Fruit fly (Drosophila melanogaster) whole organism, wandering third instar larva: ENCODE results near the gene mtTFB2.

ENCODE experiments used
- Abd-B ChIP-seq: fragments of >200 bp; optimal IDR thresholded peaks from 2 replicates; lab custom pipeline; 2017; ENCODE audit warnings: missing biosample characterization, missing genetic modification characterization
- Dfd ChIP-seq: fragments of >200 bp; optimal IDR thresholded peaks from 2 replicates; lab custom pipeline; 2017; ENCODE audit warnings: missing biosample characterization, missing genetic modification characterization
- HLH106 ChIP-seq: fragments of 200-800 bp; optimal IDR thresholded peaks from 3 replicates; lab custom pipeline; 2019; ENCODE audit warnings: missing biosample characterization, mild to moderate bottlenecking, missing genetic modification characterization, moderate library complexity
- Hnf4 ChIP-seq: fragments of 200-800 bp; sonication (Bioruptor generic); optimal IDR thresholded peaks from 2 replicates; lab custom pipeline; 2016; ENCODE audit warnings: missing biosample characterization, mild to moderate bottlenecking, missing genetic modification characterization
- Hr83 ChIP-seq: fragments of 200-300 bp; sonication (Bioruptor generic); optimal IDR thresholded peaks from 2 replicates; lab custom pipeline; 2016; ENCODE audit warnings: missing biosample characterization, mild to moderate bottlenecking, missing genetic modification characterization, moderate library complexity; ENCODE audit not compliant: poor library complexity, severe bottlenecking
- Jra ChIP-seq: sonication (Bioruptor generic); optimal IDR thresholded peaks from 2 replicates; lab custom pipeline; 2016; ENCODE audit warnings: missing biosample characterization, missing genetic modification characterization
- Myc ChIP-seq: fragments of >200 bp; optimal IDR thresholded peaks from 2 replicates; lab custom pipeline; 2017
- N ChIP-seq: fragments of >200 bp; optimal IDR thresholded peaks from 2 replicates; lab custom pipeline; 2018; ENCODE audit warnings: missing biosample characterization, missing external identifiers, missing genetic modification characterization
- OdsH ChIP-seq: fragments of 200-800 bp; sonication (Bioruptor generic); optimal IDR thresholded peaks from 2 replicates; lab custom pipeline; 2016; ENCODE audit warnings: missing biosample characterization, mild to moderate bottlenecking, missing genetic modification characterization
- Rel ChIP-seq, 2 experiments: fragments of 200-800 bp; sonication (Bioruptor generic) in 1 of 2; optimal IDR thresholded peaks; 2 replicates in 1 of 2; 3 replicates in 1 of 2; lab custom pipeline; 2016 to 2019; ENCODE audit warnings: mild to moderate bottlenecking in 2 of 2, missing biosample characterization in 2 of 2, missing genetic modification characterization in 2 of 2, moderate library complexity in 1 of 2
- Sp1 ChIP-seq: fragments of 200-800 bp; sonication (Bioruptor generic); optimal IDR thresholded peaks from 3 replicates; lab custom pipeline; 2019; ENCODE audit warnings: missing biosample characterization, mild to moderate bottlenecking, missing genetic modification characterization, moderate library complexity
- Vsx2 ChIP-seq: fragments of 200-300, 225-300 bp; sonication (Bioruptor generic); optimal IDR thresholded peaks from 2 replicates; lab custom pipeline; 2018; ENCODE audit warnings: missing biosample characterization, missing genetic modification characterization; ENCODE audit not compliant: partially characterized antibody
- br ChIP-seq: fragments of 200-800 bp; sonication (Bioruptor generic); optimal IDR thresholded peaks from 2 replicates; lab custom pipeline; 2016; ENCODE audit warnings: missing biosample characterization, missing genetic modification characterization
- brk ChIP-seq: fragments of 200-800 bp; sonication (Bioruptor generic); optimal IDR thresholded peaks from 2 replicates; lab custom pipeline; 2016; ENCODE audit warnings: missing biosample characterization, mild to moderate bottlenecking, missing genetic modification characterization
- dl ChIP-seq, 2 experiments: fragments of 175-275, 200-275 bp in 1 of 2; fragments of 200-275 bp in 1 of 2; sonication (Bioruptor generic); optimal IDR thresholded peaks; lab custom pipeline; 2018; ENCODE audit warnings: mild to moderate bottlenecking in 2 of 2, missing biosample characterization in 2 of 2, missing genetic modification characterization in 2 of 2, moderate library complexity in 2 of 2; ENCODE audit not compliant: partially characterized antibody in 2 of 2, insufficient read depth in 1 of 2
- dsf ChIP-seq: sonication (Bioruptor generic); optimal IDR thresholded peaks from 2 replicates; lab custom pipeline; 2016; ENCODE audit warnings: missing biosample characterization, missing genetic modification characterization, borderline replicate concordance
- foxo ChIP-seq, 2 experiments: fragments of 200-800 bp; sonication (Bioruptor generic); optimal IDR thresholded peaks; 2 replicates in 1 of 2; 3 replicates in 1 of 2; lab custom pipeline; 2016 to 2017; ENCODE audit warnings: missing biosample characterization in 2 of 2, missing genetic modification characterization in 2 of 2
- fru ChIP-seq: fragments of 200-800 bp; sonication (Bioruptor generic); optimal IDR thresholded peaks from 3 replicates; lab custom pipeline; 2016; ENCODE audit warnings: missing biosample characterization, mild to moderate bottlenecking, missing genetic modification characterization
- h ChIP-seq: fragments of 200-800 bp; sonication (Bioruptor generic); optimal IDR thresholded peaks from 3 replicates; lab custom pipeline; 2016; ENCODE audit warnings: missing biosample characterization, mild to moderate bottlenecking, missing genetic modification characterization
- pan ChIP-seq: fragments of >200 bp; optimal IDR thresholded peaks from 2 replicates; lab custom pipeline; 2017
- psq ChIP-seq: fragments of 200-800 bp; sonication (Bioruptor generic); optimal IDR thresholded peaks from 3 replicates; lab custom pipeline; 2017; ENCODE audit warnings: missing biosample characterization, mild to moderate bottlenecking, missing genetic modification characterization, moderate library complexity
- rgr ChIP-seq: fragments of 200-800 bp; sonication (Bioruptor generic); optimal IDR thresholded peaks from 3 replicates; lab custom pipeline; 2016; ENCODE audit warnings: missing biosample characterization, mild to moderate bottlenecking, missing genetic modification characterization
- sage ChIP-seq: fragments of 200-800 bp; sonication (Bioruptor generic); optimal IDR thresholded peaks from 2 replicates; lab custom pipeline; 2016; ENCODE audit warnings: missing biosample characterization, mild to moderate bottlenecking, missing genetic modification characterization
- sv ChIP-seq: fragments of 200-800 bp; sonication (Bioruptor generic); optimal IDR thresholded peaks from 3 replicates; lab custom pipeline; 2016; ENCODE audit warnings: missing biosample characterization, missing genetic modification characterization
- tai ChIP-seq: sonication (Bioruptor generic); optimal IDR thresholded peaks from 2 replicates; lab custom pipeline; 2016; ENCODE audit warnings: missing biosample characterization, missing genetic modification characterization
- usp ChIP-seq: fragments of >200 bp; optimal IDR thresholded peaks from 2 replicates; lab custom pipeline; 2017; ENCODE audit warnings: missing biosample characterization, missing genetic modification characterization
- woc ChIP-seq: sonication (Bioruptor generic); optimal IDR thresholded peaks from 2 replicates; lab custom pipeline; 2016; ENCODE audit warnings: missing biosample characterization, mild to moderate bottlenecking, missing genetic modification characterization

mtTFB2 gene

DNA sequence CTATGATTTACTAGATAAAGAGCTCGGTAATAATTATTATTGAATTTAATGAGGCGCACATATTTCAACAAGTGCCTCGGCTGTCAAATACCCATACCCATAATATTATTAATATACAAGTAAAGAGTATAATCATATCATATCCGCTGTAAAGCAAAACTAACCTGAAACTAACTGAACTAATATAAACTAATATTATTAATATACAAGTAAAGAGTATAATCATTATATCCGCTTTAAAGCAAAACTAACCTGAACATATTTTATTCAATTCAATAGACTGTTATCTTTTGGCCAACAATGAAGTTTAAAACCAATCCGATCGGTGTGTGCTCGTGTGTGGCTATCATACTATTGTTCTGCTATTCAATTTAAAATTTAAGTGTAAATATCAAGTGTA lies 21.1 kb downstream of the mtTFB2 start, which contains the start of gene CG33783:
CG33783 (plus strand) TSS at position 301 of the 400 bp plus-strand sequence.
- TF ChIP-seq woc (no peak), sv (no peak), Hr83 (GFP tag; lab: Kevin White, UChicago) (no peak), pan (lab: Kevin White, UChicago) (no peak), Rel (GFP tag; optimal IDR thresholded peaks at IDR 0.05; lab: Kevin White, UChicago) (no peak), Rel (tag; optimal IDR thresholded peaks at IDR 0.05; lab: Kevin White, UChicago) (no peak), Vsx2 (GFP tag; lab: Kevin White, UChicago) (no peak)

DNA sequence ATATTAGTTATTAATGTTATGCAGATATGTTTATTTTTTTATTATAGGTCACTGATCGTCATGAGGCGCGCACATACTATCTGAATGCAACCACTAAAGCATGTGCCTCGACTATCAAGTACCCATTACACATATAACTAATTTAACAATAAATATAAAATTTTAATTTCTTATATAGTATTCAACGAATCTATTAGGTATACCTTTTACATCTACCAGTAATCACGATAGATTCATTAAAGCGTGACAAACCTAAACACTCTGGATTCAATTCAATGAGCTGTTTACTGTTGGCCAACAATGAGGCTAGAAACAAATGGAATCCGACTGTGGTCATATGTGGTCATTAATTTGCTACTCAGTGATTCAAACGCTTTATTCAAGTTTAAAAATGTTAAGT lies 22.2 kb downstream of the mtTFB2 start, which contains the start of gene CG33784:
CG33784 (plus strand) TSS at position 301 of the 400 bp plus-strand sequence.
- TF ChIP-seq Dfd (GFP tag; lab: Kevin White, UChicago) (no peak), br (no peak), foxo (GFP tag; optimal IDR thresholded peaks at IDR 0.05; lab: Kevin White, UChicago) (no peak), Sp1 (no peak), brk (GFP tag; lab: Kevin White, UChicago) (no peak), tai (GFP tag; lab: Kevin White, UChicago) (no peak), usp (no peak), Hnf4 (GFP tag; lab: Kevin White, UChicago) (no peak), Jra (GFP tag; lab: Kevin White, UChicago) (no peak), h (GFP tag; lab: Kevin White, UChicago) (no peak), sage (GFP tag; lab: Kevin White, UChicago) (no peak), fru (no peak)

- TF ChIP-seq brk (GFP tag; lab: Kevin White, UChicago) (no peak), Vsx2 (GFP tag; lab: Kevin White, UChicago) (peak; percentile 92)
Measured at dm6 chr3R:10068780-10069179, 23.4 kb downstream of the mtTFB2 start.

DNA sequence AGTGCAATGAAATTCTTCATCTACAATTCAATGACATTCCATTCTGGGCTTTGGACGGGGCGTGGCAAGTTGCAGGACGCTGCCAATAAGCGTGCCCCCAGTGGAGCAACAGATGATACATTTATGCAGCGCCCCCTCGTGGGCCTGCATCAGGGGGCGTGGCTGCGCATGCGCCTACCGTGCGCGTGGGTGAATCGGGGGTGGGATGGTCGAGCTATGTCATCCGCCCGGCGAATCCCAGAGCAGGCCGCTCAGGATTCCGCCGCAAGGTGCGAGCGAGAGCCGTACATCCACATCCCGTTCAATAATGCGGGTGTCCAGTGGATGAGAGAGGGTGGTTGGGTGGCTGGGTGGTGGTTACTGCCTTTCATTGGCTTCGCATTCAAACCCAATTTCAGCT lies 24.8 kb downstream of the mtTFB2 start:
- TF ChIP-seq fru (no peak), sage (GFP tag; lab: Kevin White, UChicago) (no peak), Abd-B (GFP tag; lab: Kevin White, UChicago) (no peak), psq (no peak), dl (GFP tag; optimal IDR thresholded peaks at IDR 0.05; lab: Kevin White, UChicago; ENCODE audit: insufficient read depth in 1 of 2, partially characterized antibody in 2 of 2) (peak in 1 of 2 experiments; percentile 13)
- TF ChIP-seq, all 38 proteins: peak for 1

DNA sequence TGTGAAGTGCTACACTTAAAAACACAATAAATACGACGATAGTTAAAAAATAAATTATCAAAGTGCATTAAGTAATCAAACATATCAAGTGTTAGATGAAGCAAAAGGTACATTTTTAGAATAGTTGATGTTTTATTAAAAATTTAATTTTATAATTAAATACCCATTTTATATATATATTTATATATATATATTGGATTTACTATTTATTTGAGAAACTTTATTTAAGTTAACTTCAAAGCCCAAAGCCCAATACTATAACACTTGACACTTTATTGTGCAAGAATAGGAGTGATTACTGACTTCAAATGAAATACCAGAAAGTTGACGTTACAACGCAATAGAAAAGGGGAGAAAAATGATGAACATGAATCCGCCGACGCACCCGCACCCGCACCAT lies 25.4 kb downstream of the mtTFB2 start, which contains the start of gene nerfin-2:
nerfin-2 (plus strand) TSS at position 301 of the 400 bp plus-strand sequence.
- TF ChIP-seq Dfd (GFP tag; lab: Kevin White, UChicago) (peak; percentile 25), dsf (GFP tag; lab: Kevin White, UChicago) (no peak)

dm6 chr3R:10075323-10075788 lies 30.0 kb downstream of the mtTFB2 start, which contains the start of gene Alp13:
Gene Alp13 (minus strand): TSS chr3R:10075373.
- TF ChIP-seq dsf (GFP tag; lab: Kevin White, UChicago), result no peak
- no peak for TF ChIP-seq usp
- TF ChIP-seq, all 38 proteins: peak for 0

DNA sequence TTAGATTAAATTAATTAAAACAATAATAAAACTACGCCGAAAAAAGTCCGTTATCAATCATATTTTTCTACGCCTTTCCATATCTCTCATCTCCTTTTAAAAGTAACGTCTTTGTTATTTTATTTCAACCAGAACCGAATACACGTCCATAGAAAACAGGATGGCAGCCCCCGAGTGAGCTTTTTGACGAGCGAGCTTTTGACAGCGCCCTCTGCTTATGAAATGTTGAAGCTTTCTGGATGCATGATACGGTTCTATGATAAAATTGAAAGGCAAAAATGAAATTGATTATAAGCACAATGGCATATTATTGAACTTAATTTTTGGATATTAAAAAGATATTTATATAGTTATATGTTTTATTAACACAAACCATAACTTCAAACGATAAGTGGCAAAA lies 31.3 kb downstream of the mtTFB2 start:
- TF ChIP-seq HLH106 (tag; lab: Kevin White, UChicago) (peak; percentile 26), fru (peak; percentile 17), rgr (GFP tag; lab: Kevin White, UChicago) (peak; percentile 46), OdsH (GFP tag; lab: Kevin White, UChicago) (peak; percentile 6), foxo (GFP tag; optimal IDR thresholded peaks at IDR 0.05; lab: Kevin White, UChicago) (peak in 1 of 2 experiments; percentile 24), N (GFP tag; lab: Kevin White, UChicago) (no peak), br (peak; percentile 28), brk (GFP tag; lab: Kevin White, UChicago) (peak; percentile 4), Myc (lab: Kevin White, UChicago) (no peak), usp (no peak), Hr83 (GFP tag; lab: Kevin White, UChicago) (peak; percentile 65), h (GFP tag; lab: Kevin White, UChicago) (peak; percentile 23)
- TF ChIP-seq, all 38 proteins: peak for 9
